5 fruit fly cellular contexts compared by ENCODE assay signal in the genomic region with DNA sequence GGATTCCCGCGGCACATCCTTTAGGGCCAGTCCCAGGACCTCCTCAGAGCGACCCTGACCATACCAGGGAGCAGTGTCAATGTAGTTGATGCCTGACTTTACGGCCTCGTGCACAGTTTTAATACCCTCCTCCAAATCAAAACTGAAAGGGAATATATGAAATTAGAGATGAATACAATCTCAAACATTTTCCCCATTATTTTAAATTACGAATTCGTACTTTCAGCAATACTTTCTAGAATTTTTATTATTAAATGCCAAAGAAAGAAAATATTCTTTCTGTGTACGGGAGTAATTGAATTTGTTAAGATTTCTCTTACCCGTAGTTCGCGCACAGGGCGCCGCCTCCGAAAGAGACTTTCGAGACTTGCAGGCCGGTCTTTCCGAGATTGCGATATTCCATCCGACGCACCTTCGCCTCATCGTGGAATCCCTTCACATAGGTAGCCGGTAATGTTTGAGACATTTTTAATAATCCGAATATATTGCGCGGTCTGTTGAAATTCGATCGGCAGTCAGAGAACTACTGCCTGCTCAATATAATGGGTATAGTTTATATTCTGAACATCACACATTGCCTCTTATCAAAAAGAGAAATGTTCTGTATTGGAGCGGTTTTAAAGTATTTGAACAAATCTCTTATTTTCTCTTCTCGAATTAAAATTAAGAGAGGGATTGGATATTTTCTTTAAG.
A peak's percentile ranks its signal among the peaks of the same experiment; 100 is the strongest.
TF ChIP-seq lines count a peak whose summit lies in the region.

TSS of gene CG18547 (minus strand) at position 512 of the 693 bp plus-strand sequence.

- no peak for TF ChIP-seq CTCF in whole organism, embryonic (GFP tag; optimal IDR thresholded peaks at IDR 0.05; lab: Kevin White, UChicago)

TF ChIP-seq in whole organism, adult, 20 proteins besides CTCF, POLR2A, EP300 and RAD21:
- TF ChIP-seq CG14711 (tag; optimal IDR thresholded peaks at IDR 0.05; lab: Kevin White, UChicago), result peak; percentile 25
- no peak for TF ChIP-seq cnc (optimal IDR thresholded peaks at IDR 0.05; lab: Kevin White, UChicago)

TF ChIP-seq in whole organism, embryonic, 481 proteins besides CTCF, POLR2A, EP300 and RAD21 (continues in another document):
- TF ChIP-seq Jarid2 (GFP tag; optimal IDR thresholded peaks at IDR 0.05; lab: Kevin White, UChicago) (peak; percentile 66), CG3163 (GFP tag; optimal IDR thresholded peaks at IDR 0.05; lab: Kevin White, UChicago) (peak; percentile 92), tin (GFP tag; optimal IDR thresholded peaks at IDR 0.05; lab: Kevin White, UChicago) (no peak), tna (GFP tag; IDR thresholded peaks at IDR 0.05; lab: Robert Waterston, UW; ENCODE audit: partially characterized antibody) (no peak), Trl (optimal IDR thresholded peaks at IDR 0.05; lab: Kevin White, UChicago) (peak; percentile 61 to 74), Trl (GFP tag; optimal IDR thresholded peaks at IDR 0.05; lab: Kevin White, UChicago) (no peak), trem (tag; optimal IDR thresholded peaks at IDR 0.05; lab: Kevin White, UChicago) (no peak), disco-r (GFP tag; optimal IDR thresholded peaks at IDR 0.05; lab: Kevin White, UChicago) (no peak), oc (tag; optimal IDR thresholded peaks at IDR 0.05; lab: Kevin White, UChicago) (no peak), D19B (GFP tag; optimal IDR thresholded peaks at IDR 0.05; lab: Kevin White, UChicago) (no peak), CG17385 (GFP tag; optimal IDR thresholded peaks at IDR 0.05; lab: Kevin White, UChicago) (no peak), bsh (GFP tag; optimal IDR thresholded peaks at IDR 0.05; lab: Kevin White, UChicago) (peak in 1 of 2 experiments; percentile 8), CG5180 (GFP tag; optimal IDR thresholded peaks at IDR 0.05; lab: Kevin White, UChicago) (no peak), Optix (GFP tag; IDR thresholded peaks at IDR 0.05; lab: Robert Waterston, UW) (no peak), exex (tag; optimal IDR thresholded peaks at IDR 0.05; lab: Kevin White, UChicago) (peak; percentile 34), br (optimal IDR thresholded peaks at IDR 0.05; lab: Kevin White, UChicago) (no peak), sens (GFP tag; lab: Kevin White, UChicago) (peak; percentile 76), CG15073 (GFP tag; optimal IDR thresholded peaks at IDR 0.05; lab: Kevin White, UChicago) (no peak), pb (GFP tag; optimal IDR thresholded peaks at IDR 0.05; lab: Kevin White, UChicago) (no peak), CG1603 (tag; optimal IDR thresholded peaks at IDR 0.05; lab: Kevin White, UChicago) (no peak), CG10274 (GFP tag; optimal IDR thresholded peaks at IDR 0.05; lab: Kevin White, UChicago) (peak; percentile 29)

TF ChIP-seq in whole organism, prepupa, 60 proteins besides CTCF, POLR2A, EP300 and RAD21 (continues in another document):
- TF ChIP-seq CG11902 (GFP tag; optimal IDR thresholded peaks at IDR 0.05; lab: Kevin White, UChicago) (no peak), ss (GFP tag; optimal IDR thresholded peaks at IDR 0.05; lab: Kevin White, UChicago) (peak in 1 of 2 experiments; percentile 21), spab (GFP tag; optimal IDR thresholded peaks at IDR 0.05; lab: Kevin White, UChicago) (no peak), CG6276 (GFP tag; optimal IDR thresholded peaks at IDR 0.05; lab: Kevin White, UChicago) (no peak), CG8119 (GFP tag; IDR thresholded peaks at IDR 0.05; lab: Robert Waterston, UW) (0 out of 3 replicates have a peak, but pooled peaks have one; percentile 40), CG7368 (GFP tag; optimal IDR thresholded peaks at IDR 0.05; lab: Kevin White, UChicago) (peak; percentile 32), Blimp-1 (GFP tag; optimal IDR thresholded peaks at IDR 0.05; lab: Kevin White, UChicago) (no peak), CG3919 (GFP tag; optimal IDR thresholded peaks at IDR 0.05; lab: Kevin White, UChicago) (peak; percentile 52), svp (GFP tag; lab: Kevin White, UChicago) (peak; percentile 82), Hr38 (GFP tag; optimal IDR thresholded peaks at IDR 0.05; lab: Kevin White, UChicago) (no peak), fkh (GFP tag; optimal IDR thresholded peaks at IDR 0.05; lab: Kevin White, UChicago) (no peak), Met (GFP tag; optimal IDR thresholded peaks at IDR 0.05; lab: Kevin White, UChicago) (peak; percentile 62), CG1621 (tag; optimal IDR thresholded peaks at IDR 0.05; lab: Kevin White, UChicago) (peak; percentile 59), vri (GFP tag; optimal IDR thresholded peaks at IDR 0.05; lab: Kevin White, UChicago) (peak; percentile 14), CG11294 (GFP tag; IDR thresholded peaks at IDR 0.05; lab: Robert Waterston, UW) (no peak), eg (GFP tag; IDR thresholded peaks at IDR 0.05; lab: Robert Waterston, UW) (no peak), Eip93F (GFP tag; optimal IDR thresholded peaks at IDR 0.05; lab: Kevin White, UChicago) (no peak), CG6163 (GFP tag; IDR thresholded peaks at IDR 0.05; lab: Robert Waterston, UW) (peak; percentile 58; the same call in 2 of the 3 replicates), CG9139 (GFP tag; optimal IDR thresholded peaks at IDR 0.05; lab: Kevin White, UChicago) (no peak), cyc (GFP tag; optimal IDR thresholded peaks at IDR 0.05; lab: Kevin White, UChicago) (peak; percentile 49), Ets96B (tag; optimal IDR thresholded peaks at IDR 0.05; lab: Kevin White, UChicago) (peak; percentile 59)

TF ChIP-seq in whole organism, pupa, 21 proteins besides CTCF, POLR2A, EP300 and RAD21:
- TF ChIP-seq Pif1A (GFP tag; optimal IDR thresholded peaks at IDR 0.05; lab: Kevin White, UChicago) (peak; percentile 22), CG9948 (tag; optimal IDR thresholded peaks at IDR 0.05; lab: Kevin White, UChicago) (peak; percentile 51), CG34367 (tag; optimal IDR thresholded peaks at IDR 0.05; lab: Kevin White, UChicago) (peak; percentile 42), CG12605 (GFP tag; IDR thresholded peaks at IDR 0.05; lab: Robert Waterston, UW) (no peak), EcR (GFP tag; optimal IDR thresholded peaks at IDR 0.05; lab: Kevin White, UChicago) (peak; percentile 15), Snoo (tag; optimal IDR thresholded peaks at IDR 0.05; lab: Kevin White, UChicago) (peak; percentile 31), Ets98B (GFP tag; IDR thresholded peaks at IDR 0.05; lab: Robert Waterston, UW) (0 out of 2 replicates have a peak, but pooled peaks have one; percentile 31), CG14655 (GFP tag; optimal IDR thresholded peaks at IDR 0.05; lab: Kevin White, UChicago) (peak; percentile 52), CG13204 (GFP tag; optimal IDR thresholded peaks at IDR 0.05; lab: Kevin White, UChicago) (no peak), fd96Ca (GFP tag; IDR thresholded peaks at IDR 0.05; lab: Robert Waterston, UW) (no peak), CG10348 (GFP tag; IDR thresholded peaks at IDR 0.05; lab: Robert Waterston, UW) (no peak), CG15710 (tag; optimal IDR thresholded peaks at IDR 0.05; lab: Kevin White, UChicago) (peak; percentile 46), CG32121 (GFP tag; IDR thresholded peaks at IDR 0.05; lab: Robert Waterston, UW) (no peak), CG8301 (tag; optimal IDR thresholded peaks at IDR 0.05; lab: Kevin White, UChicago) (peak; percentile 57), CG17806 (tag; optimal IDR thresholded peaks at IDR 0.05; lab: Kevin White, UChicago) (peak; percentile 59), gl (tag; optimal IDR thresholded peaks at IDR 0.05; lab: Kevin White, UChicago) (no peak), CG8159 (tag; optimal IDR thresholded peaks at IDR 0.05; lab: Kevin White, UChicago) (peak; percentile 62), D1 (tag; optimal IDR thresholded peaks at IDR 0.05; lab: Kevin White, UChicago) (no peak), Pif1B (GFP tag; optimal IDR thresholded peaks at IDR 0.05; lab: Kevin White, UChicago) (peak; percentile 44), rn (GFP tag; IDR thresholded peaks at IDR 0.05; lab: Robert Waterston, UW) (no peak), CG4496 (GFP tag; IDR thresholded peaks at IDR 0.05; lab: Robert Waterston, UW) (peak; percentile 68; the same call in 2 of the 3 replicates)
TF ChIP-seq in whole organism, pupa: peak in this region for 13.

TF ChIP-seq in whole organism, wandering third instar larva, 38 proteins besides CTCF, POLR2A, EP300 and RAD21 (continues in another document):
- TF ChIP-seq pan (optimal IDR thresholded peaks at IDR 0.05; lab: Kevin White, UChicago) (no peak), Hr83 (GFP tag; optimal IDR thresholded peaks at IDR 0.05; lab: Kevin White, UChicago; ENCODE audit: poor library complexity, severe bottlenecking) (no peak), Dfd (GFP tag; optimal IDR thresholded peaks at IDR 0.05; lab: Kevin White, UChicago) (no peak), usp (GFP tag; optimal IDR thresholded peaks at IDR 0.05; lab: Kevin White, UChicago) (no peak), jim (GFP tag; optimal IDR thresholded peaks at IDR 0.05; lab: Kevin White, UChicago) (no peak), Rel (GFP tag; optimal IDR thresholded peaks at IDR 0.05; lab: Kevin White, UChicago) (no peak), Rel (tag; optimal IDR thresholded peaks at IDR 0.05; lab: Kevin White, UChicago) (no peak), br (GFP tag; optimal IDR thresholded peaks at IDR 0.05; lab: Kevin White, UChicago) (peak; percentile 31), N (GFP tag; optimal IDR thresholded peaks at IDR 0.05; lab: Kevin White, UChicago) (no peak), dsf (GFP tag; optimal IDR thresholded peaks at IDR 0.05; lab: Kevin White, UChicago; ENCODE audit: borderline replicate concordance) (no peak), Sp1 (GFP tag; optimal IDR thresholded peaks at IDR 0.05; lab: Kevin White, UChicago) (peak; percentile 33), sage (GFP tag; optimal IDR thresholded peaks at IDR 0.05; lab: Kevin White, UChicago) (no peak), GATAd (GFP tag; optimal IDR thresholded peaks at IDR 0.05; lab: Kevin White, UChicago) (no peak), rgr (GFP tag; optimal IDR thresholded peaks at IDR 0.05; lab: Kevin White, UChicago) (peak; percentile 64), Jra (GFP tag; optimal IDR thresholded peaks at IDR 0.05; lab: Kevin White, UChicago) (no peak), brk (GFP tag; optimal IDR thresholded peaks at IDR 0.05; lab: Kevin White, UChicago) (no peak), lola (GFP tag; optimal IDR thresholded peaks at IDR 0.05; lab: Kevin White, UChicago) (no peak), CG32264 (GFP tag; optimal IDR thresholded peaks at IDR 0.05; lab: Kevin White, UChicago) (no peak), Mio (GFP tag; optimal IDR thresholded peaks at IDR 0.05; lab: Kevin White, UChicago) (no peak), HLH106 (tag; optimal IDR thresholded peaks at IDR 0.05; lab: Kevin White, UChicago) (peak; percentile 56), dl (GFP tag; optimal IDR thresholded peaks at IDR 0.05; lab: Kevin White, UChicago; ENCODE audit: insufficient read depth in 1 of 2, partially characterized antibody in 2 of 2) (peak in 1 of 2 experiments; percentile 1), CrebA (GFP tag; optimal IDR thresholded peaks at IDR 0.05; lab: Kevin White, UChicago; ENCODE audit: borderline replicate concordance) (no peak), OdsH (GFP tag; optimal IDR thresholded peaks at IDR 0.05; lab: Kevin White, UChicago) (peak; percentile 56), ey (GFP tag; optimal IDR thresholded peaks at IDR 0.05; lab: Kevin White, UChicago) (peak; percentile 41), dmrt93B (GFP tag; optimal IDR thresholded peaks at IDR 0.05; lab: Kevin White, UChicago) (no peak)
